Fruit fly (Drosophila melanogaster) whole organism, prepupa: Measurements from ENCODE around the gene Qsox2.

Experiments
- Blimp-1 ChIP-seq: fragments of 200-800 bp; sonication (Bioruptor generic); optimal IDR thresholded peaks from 3 replicates; lab custom pipeline; 2017; ENCODE audit warnings: missing biosample characterization, missing genetic modification characterization, mild to moderate bottlenecking, moderate library complexity, missing genetic modification reagents
- CG7368 ChIP-seq: fragments of 200-800 bp; sonication (Bioruptor generic); optimal IDR thresholded peaks from 3 replicates; lab custom pipeline; 2016; ENCODE audit warnings: missing biosample characterization, missing genetic modification characterization
- CG9139 ChIP-seq: fragments of 200-800 bp; sonication (Bioruptor generic); optimal IDR thresholded peaks from 3 replicates; lab custom pipeline; 2017; ENCODE audit warnings: missing biosample characterization, mild to moderate bottlenecking, missing genetic modification characterization
- Eip75B ChIP-seq: fragments of 200-800 bp; sonication (Bioruptor generic); optimal IDR thresholded peaks from 3 replicates; lab custom pipeline; 2016; ENCODE audit warnings: missing biosample characterization, missing genetic modification characterization
- Hr38 ChIP-seq: sonication (Bioruptor generic); optimal IDR thresholded peaks from 2 replicates; lab custom pipeline; 2016; ENCODE audit warnings: missing biosample characterization, missing genetic modification characterization
- Hr39 ChIP-seq: fragments of 200-800 bp; sonication (Bioruptor generic); optimal IDR thresholded peaks from 2 replicates; lab custom pipeline; 2016; ENCODE audit warnings: missing biosample characterization, missing genetic modification characterization
- achi ChIP-seq: fragments of 200-800 bp; sonication (Bioruptor generic); optimal IDR thresholded peaks from 3 replicates; lab custom pipeline; 2016; ENCODE audit warnings: missing biosample characterization, missing genetic modification characterization
- vri ChIP-seq: fragments of 200-800 bp; sonication (Bioruptor generic); optimal IDR thresholded peaks from 3 replicates; lab custom pipeline; 2016; ENCODE audit warnings: missing biosample characterization, mild to moderate bottlenecking, missing genetic modification characterization

DNA sequence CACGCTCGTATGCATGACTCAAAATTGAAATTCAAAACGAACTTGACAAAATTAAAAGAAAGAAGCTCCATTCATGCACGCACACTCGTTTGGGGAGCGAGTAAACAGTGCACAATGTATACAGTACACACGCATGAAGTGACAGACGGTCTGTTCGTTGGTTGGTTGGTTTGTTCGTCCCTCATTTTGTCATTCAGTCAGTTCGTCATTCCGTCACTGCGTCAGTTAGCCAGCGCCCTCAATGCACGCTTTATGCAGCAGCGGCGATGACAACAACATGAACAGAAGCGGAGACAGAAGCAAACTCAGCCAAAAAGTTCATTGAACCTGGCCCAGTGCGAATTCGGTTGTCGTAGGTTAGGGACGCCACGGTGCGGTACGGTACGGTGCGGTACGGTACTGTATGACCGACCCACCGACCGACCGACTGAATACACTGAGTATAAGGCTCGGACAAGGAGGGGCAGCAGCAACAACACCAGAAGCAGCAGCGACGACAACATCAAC is 27.4 kb downstream of the Qsox2 start:
- no peak for TF ChIP-seq Hr39 (GFP tag; lab: Kevin White, UChicago)
- no peak for TF ChIP-seq Hr38 (GFP tag; lab: Kevin White, UChicago)
- no peak for TF ChIP-seq CG7368 (GFP tag; lab: Kevin White, UChicago)
- no peak for TF ChIP-seq vri (GFP tag; lab: Kevin White, UChicago)
- TF ChIP-seq CG9139 (GFP tag; lab: Kevin White, UChicago), result no peak
- TF ChIP-seq achi (GFP tag; lab: Kevin White, UChicago), result no peak
- no peak for TF ChIP-seq Blimp-1
- no peak for TF ChIP-seq Eip75B (GFP tag; lab: Kevin White, UChicago)
